Worm (Caenorhabditis elegans): Measurements from ENCODE around the gene F54D5.4.
"Not testable (repeated sequence)": the region's sequence is repeated elsewhere in the genome, so short reads cannot be mapped to it uniquely, and the experiment has no call there.

The F54D5.4 gene

ce11 chrII:11569213-11569868, at the start of gene F54D5.4, which contains the start of gene F54D5.23:
TSS of gene F54D5.4 (plus strand) at chrII:11569818.
TSS of gene F54D5.23 (minus strand) at chrII:11569287.
- TF ChIP-seq R02D3.7 (tag; optimal IDR thresholded peaks at IDR 0.05) (no peak), lin-13 (GFP tag; optimal IDR thresholded peaks at IDR 0.05) (no peak), pqm-1 (tag; optimal IDR thresholded peaks at IDR 0.05) (peak; percentile 73)

- no peak for TF ChIP-seq duxl-1 (tag; optimal IDR thresholded peaks at IDR 0.05; ENCODE audit: poor library complexity)
These were observed 48.3 kb upstream of the F54D5.4 start, which contains the start of gene Y62F5A.10 for ce11 chrII:11521300-11521699. TSS of gene Y62F5A.10 (plus strand) at chrII:11521600.

DNA sequence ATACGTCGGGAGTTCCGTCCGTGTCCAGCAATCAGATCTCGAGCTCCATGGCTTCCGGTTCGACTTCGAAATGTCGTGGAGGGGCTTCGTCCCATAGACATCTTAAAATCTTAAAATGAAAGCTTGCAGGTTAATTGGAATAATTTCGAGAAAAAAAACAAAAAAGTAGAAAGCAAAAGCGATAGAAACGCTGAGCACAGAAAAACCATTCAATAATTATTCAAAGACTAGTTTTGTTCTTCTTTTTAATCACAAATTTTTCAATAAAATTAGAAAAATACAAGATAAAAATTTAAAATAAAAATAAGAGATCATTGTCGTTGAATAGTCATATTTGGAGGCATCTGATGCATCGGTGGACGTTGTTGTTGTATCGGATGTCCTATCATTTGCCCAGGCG, 42.7 kb upstream of the F54D5.4 start, which contains the start of gene age-1:
Gene age-1 (minus strand): TSS at position 101 of the 400 bp plus-strand sequence.
- no peak for TF ChIP-seq mep-1 (tag; optimal IDR thresholded peaks at IDR 0.05)

DNA sequence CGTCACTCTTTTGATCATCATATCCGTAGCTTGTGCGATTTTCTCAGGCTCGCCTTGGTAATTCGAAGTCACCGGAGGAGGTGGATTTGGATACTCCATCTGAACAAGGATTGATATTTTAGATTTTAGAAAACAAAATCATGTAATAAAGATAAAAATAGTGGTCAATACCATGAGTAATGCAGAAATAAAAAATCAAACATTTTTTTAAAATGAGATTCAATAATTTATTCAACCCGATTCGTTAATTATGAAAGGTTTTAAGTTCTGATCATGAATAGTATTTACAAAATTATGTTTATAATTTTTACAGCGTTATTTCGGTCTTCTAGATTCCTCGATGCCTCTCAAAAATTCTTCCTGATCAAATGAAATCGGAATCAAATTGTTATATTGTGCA, 35.9 kb upstream of the F54D5.4 start, which contains the start of gene mdt-8:
Gene mdt-8 (minus strand): TSS at position 101 of the 400 bp plus-strand sequence.
- TF ChIP-seq lin-1 (GFP tag; IDR thresholded peaks at IDR 0.05) (no peak), madf-9 (GFP tag; conservative IDR thresholded peaks at IDR 0.05) (no peak), dmd-6 (GFP tag; IDR thresholded peaks at IDR 0.05) (no peak), hlh-11 (tag; optimal IDR thresholded peaks at IDR 0.05) (no peak), F10B5.3 (tag; optimal IDR thresholded peaks at IDR 0.05) (no peak), tra-1 (GFP tag; IDR thresholded peaks at IDR 0.05) (no peak), lin-38 (GFP tag; IDR thresholded peaks at IDR 0.05) (no peak), Y48G9A.11 (GFP tag; IDR thresholded peaks at IDR 0.05) (no peak), ZK546.5 (tag; optimal IDR thresholded peaks at IDR 0.05) (no peak), ZK337.2 (GFP tag; IDR thresholded peaks at IDR 0.05) (no peak), tag-97 (GFP tag; IDR thresholded peaks at IDR 0.05) (no peak)

- peak; percentile 100 for TF ChIP-seq lin-38 (GFP tag; IDR thresholded peaks at IDR 0.05)
- peak; percentile 60 for TF ChIP-seq sdz-12 (GFP tag; optimal IDR thresholded peaks at IDR 0.05)
- TF ChIP-seq ceh-20 (GFP tag; IDR thresholded peaks at IDR 0.05): peak; percentile 95
- peak; percentile 80 for TF ChIP-seq mxl-2 (GFP tag; conservative IDR thresholded peaks at IDR 0.05)
- peak in 1 of 2 experiments; percentile 68 for TF ChIP-seq daf-16 (GFP tag; optimal IDR thresholded peaks at IDR 0.05)
- TF ChIP-seq daf-16 (tag; optimal IDR thresholded peaks at IDR 0.05): not testable (repeated sequence)
- peak; percentile 52 for TF ChIP-seq nhr-28 (tag; optimal IDR thresholded peaks at IDR 0.05)
- peak; percentile 67 for TF ChIP-seq set-16 (GFP tag; IDR thresholded peaks at IDR 0.05)
- TF ChIP-seq mxl-3 (GFP tag; optimal IDR thresholded peaks at IDR 0.05): peak; percentile 86
- TF ChIP-seq D1046.2 (GFP tag; IDR thresholded peaks at IDR 0.05): peak; percentile 93
- peak; percentile 85 for TF ChIP-seq mep-1 (tag; optimal IDR thresholded peaks at IDR 0.05)
- TF ChIP-seq lir-3 (tag; optimal IDR thresholded peaks at IDR 0.05): peak; percentile 44
- peak; percentile 32 to 38 for TF ChIP-seq mdl-1 (tag; optimal IDR thresholded peaks at IDR 0.05)
- TF ChIP-seq php-3 (GFP tag; IDR thresholded peaks at IDR 0.05): peak; percentile 77
- peak; percentile 92 for TF ChIP-seq zfp-3 (GFP tag; conservative IDR thresholded peaks at IDR 0.05)
- peak; percentile 55 for TF ChIP-seq nhr-48 (tag; optimal IDR thresholded peaks at IDR 0.05)
- peak; percentile 79 for TF ChIP-seq F37D6.2 (tag; optimal IDR thresholded peaks at IDR 0.05)
- peak; percentile 93 for TF ChIP-seq arid-1 (GFP tag; conservative IDR thresholded peaks at IDR 0.05)
- TF ChIP-seq hlh-11 (tag; optimal IDR thresholded peaks at IDR 0.05): peak; percentile 65
- TF ChIP-seq lin-29 (GFP tag; IDR thresholded peaks at IDR 0.05): peak; percentile 55; the same call in 1 of the 2 replicates
- peak; percentile 82 for TF ChIP-seq lim-7 (GFP tag; IDR thresholded peaks at IDR 0.05)
- peak; percentile 66 for TF ChIP-seq nhr-102 (tag; optimal IDR thresholded peaks at IDR 0.05)
- TF ChIP-seq hif-1 (tag; optimal IDR thresholded peaks at IDR 0.05): peak in 1 of 2 experiments; percentile 93
- peak; percentile 88; the same call in 1 of the 2 replicates for TF ChIP-seq tag-97 (GFP tag; IDR thresholded peaks at IDR 0.05)
- TF ChIP-seq lsy-2 (tag; optimal IDR thresholded peaks at IDR 0.05): peak; percentile 71 to 82
- peak; percentile 96 for TF ChIP-seq madf-9 (GFP tag; conservative IDR thresholded peaks at IDR 0.05)
- TF ChIP-seq Y75B8A.6 (GFP tag; IDR thresholded peaks at IDR 0.05): 0 out of 2 replicates have a peak, but pooled peaks have one; percentile 80
- peak; percentile 70; the same call in 1 of the 2 replicates for TF ChIP-seq Y105C5A.15 (GFP tag; IDR thresholded peaks at IDR 0.05)
These were observed 35.1 kb upstream of the F54D5.4 start, which contains the start of gene Y62F5A.12 for ce11 chrII:11534429-11535099. TSS of gene Y62F5A.12 (minus strand) at chrII:11534479.
